Worm (Caenorhabditis elegans) whole organism, young adult: ENCODE measurements around the gene F02E11.7.

Source experiments
- B0035.1 ChIP-seq: sonication (generic microtip); optimal IDR thresholded peaks from 2 replicates; lab custom pipeline; 2016; ENCODE audit warnings: missing genetic modification characterization, mild to moderate bottlenecking, missing compliant biosample characterization, missing genotype, missing genetic modification reagents
- B0261.1 ChIP-seq: sonication (generic microtip); optimal IDR thresholded peaks from 2 replicates; lab custom pipeline; 2016; ENCODE audit warnings: mild to moderate bottlenecking, missing genetic modification characterization, moderate library complexity, missing compliant biosample characterization
- C17E4.6 ChIP-seq: fragments of 200-800 bp; sonication (Bioruptor generic); IDR thresholded peaks from 2 replicates; pipeline ENCODE4 v1.3.6; 2022; ENCODE audit warnings: missing genetic modification reagents, missing genetic modification characterization, missing compliant biosample characterization
- F33H1.4 ChIP-seq: fragments of 200-800 bp; sonication (Bioruptor generic); IDR thresholded peaks from 2 replicates; pipeline ENCODE4 v1.3.6; 2022; ENCODE audit warnings: missing genetic modification reagents, missing genetic modification characterization, missing compliant biosample characterization
- F49E8.2 ChIP-seq: sonication (generic microtip); optimal IDR thresholded peaks from 3 replicates; lab custom pipeline; 2017; ENCODE audit warnings: missing genetic modification characterization, mild to moderate bottlenecking, missing compliant biosample characterization, antibody characterized with exemption, moderate library complexity; ENCODE audit not compliant: insufficient read depth
- F52B5.7 ChIP-seq: sonication (generic microtip); optimal IDR thresholded peaks from 2 replicates; lab custom pipeline; 2016; ENCODE audit warnings: mild to moderate bottlenecking, missing genetic modification characterization, missing compliant biosample characterization
- F57C9.4 ChIP-seq: sonication (generic microtip); optimal IDR thresholded peaks from 2 replicates; lab custom pipeline; 2017; ENCODE audit warnings: mild to moderate bottlenecking, missing genetic modification characterization, missing compliant biosample characterization
- T07F8.4 ChIP-seq: sonication (generic microtip); optimal IDR thresholded peaks from 2 replicates; lab custom pipeline; 2016; ENCODE audit warnings: mild to moderate bottlenecking, missing genetic modification characterization, moderate library complexity, missing compliant biosample characterization
- Y53F4B.3 ChIP-seq: fragments of 200-800 bp; sonication (Bioruptor generic); IDR thresholded peaks from 2 replicates; pipeline ENCODE4 v1.3.6; 2022; ENCODE audit warnings: missing genetic modification reagents, missing genetic modification characterization, missing compliant biosample characterization
- Y67H2A.10 ChIP-seq: fragments of 200-800 bp; sonication (Bioruptor generic); conservative IDR thresholded peaks from 2 replicates; pipeline ENCODE4 v1.3.6; 2022; ENCODE audit warnings: missing genetic modification reagents, missing genetic modification characterization, missing compliant biosample characterization
- Y95B8A.8 ChIP-seq: fragments of 200-800 bp; sonication (Bioruptor generic); IDR thresholded peaks from 2 replicates; pipeline ENCODE4 v1.3.6; 2022; ENCODE audit warnings: missing genetic modification reagents, missing genetic modification characterization, missing compliant biosample characterization
- atf-7 ChIP-seq: sonication (generic microtip); optimal IDR thresholded peaks from 2 replicates; lab custom pipeline; 2017; ENCODE audit warnings: mild to moderate bottlenecking, missing genetic modification characterization, missing compliant biosample characterization
- athp-1 ChIP-seq: sonication (generic microtip); optimal IDR thresholded peaks from 2 replicates; lab custom pipeline; 2017; ENCODE audit warnings: mild to moderate bottlenecking, missing genetic modification characterization, missing compliant biosample characterization
- attf-5 ChIP-seq: fragments of 200-800 bp; sonication (Bioruptor generic); optimal IDR thresholded peaks from 2 replicates; lab custom pipeline; 2018; ENCODE audit warnings: mild to moderate bottlenecking, missing genetic modification characterization, missing compliant biosample characterization
- bed-2 ChIP-seq: fragments of 200-800 bp; sonication (Bioruptor generic); IDR thresholded peaks from 2 replicates; pipeline ENCODE4 v1.3.6; 2022; ENCODE audit warnings: missing genetic modification reagents, missing genetic modification characterization, missing compliant biosample characterization
- ceh-100 ChIP-seq: fragments of 200-800 bp; sonication (Bioruptor generic); IDR thresholded peaks from 2 replicates; pipeline ENCODE4 v1.3.6; 2022; ENCODE audit warnings: missing genetic modification reagents, missing genetic modification characterization, missing compliant biosample characterization
- ceh-58 ChIP-seq: fragments of 200-800 bp; sonication (Bioruptor generic); IDR thresholded peaks from 2 replicates; pipeline ENCODE4 v1.3.6; 2022; ENCODE audit warnings: missing genetic modification characterization, missing compliant biosample characterization
- chd-7 ChIP-seq: sonication (generic microtip); optimal IDR thresholded peaks from 2 replicates; lab custom pipeline; 2016; ENCODE audit warnings: mild to moderate bottlenecking, missing genetic modification characterization, moderate library complexity, missing compliant biosample characterization
- dox-1 ChIP-seq: fragments of 200-800 bp; sonication (Bioruptor generic); IDR thresholded peaks from 2 replicates; pipeline ENCODE4 v1.3.6; 2022; ENCODE audit warnings: missing genetic modification reagents, missing genetic modification characterization, missing compliant biosample characterization
- egl-18 ChIP-seq: fragments of 200-800 bp; sonication (Bioruptor generic); IDR thresholded peaks from 2 replicates; pipeline ENCODE4 v1.3.6; 2022; ENCODE audit warnings: missing genetic modification reagents, missing genetic modification characterization, missing compliant biosample characterization
- ets-4 ChIP-seq: fragments of 200-800 bp; sonication (Bioruptor generic); optimal IDR thresholded peaks from 2 replicates; lab custom pipeline; 2018; ENCODE audit warnings: mild to moderate bottlenecking, missing genetic modification characterization, missing compliant biosample characterization
- gei-17 ChIP-seq: fragments of 200-800 bp; sonication (Bioruptor generic); optimal IDR thresholded peaks from 2 replicates; lab custom pipeline; 2018; ENCODE audit warnings: mild to moderate bottlenecking, missing genetic modification characterization, missing compliant biosample characterization
- him-1 ChIP-seq: sonication (generic microtip); optimal IDR thresholded peaks from 2 replicates; lab custom pipeline; 2016; ENCODE audit warnings: missing genotype, missing genetic modification reagents, missing genetic modification characterization, missing compliant biosample characterization
- hmg-1.2 ChIP-seq: fragments of 200-800 bp; sonication (Bioruptor generic); IDR thresholded peaks from 2 replicates; pipeline ENCODE4 v1.3.6; 2022; ENCODE audit warnings: missing genetic modification reagents, missing genetic modification characterization, missing compliant biosample characterization
- hsf-1 ChIP-seq: fragments of 200-800 bp; sonication (Bioruptor generic); IDR thresholded peaks from 2 replicates; pipeline ENCODE4 v1.3.6; 2022; ENCODE audit warnings: missing genetic modification reagents, missing genetic modification characterization, missing compliant biosample characterization
- let-526 ChIP-seq: fragments of 200-800 bp; sonication (Bioruptor generic); IDR thresholded peaks from 2 replicates; pipeline ENCODE4 v1.3.6; 2022; ENCODE audit warnings: missing genetic modification reagents, missing genetic modification characterization, missing compliant biosample characterization
- lin-26 ChIP-seq: fragments of 200-800 bp; sonication (Bioruptor generic); IDR thresholded peaks from 2 replicates; pipeline ENCODE4 v1.3.6; 2022; ENCODE audit warnings: missing genetic modification reagents, missing genetic modification characterization, missing compliant biosample characterization
- lin-40 ChIP-seq: sonication (generic microtip); optimal IDR thresholded peaks from 2 replicates; lab custom pipeline; 2016; ENCODE audit warnings: missing genetic modification characterization, mild to moderate bottlenecking, missing compliant biosample characterization, missing genotype, missing genetic modification reagents
- lir-1 ChIP-seq: fragments of 200-800 bp; sonication (Bioruptor generic); conservative IDR thresholded peaks from 2 replicates; pipeline ENCODE4 v1.3.6; 2022; ENCODE audit warnings: missing genetic modification reagents, missing genetic modification characterization, missing compliant biosample characterization
- madf-10 ChIP-seq: sonication (generic microtip); optimal IDR thresholded peaks from 2 replicates; lab custom pipeline; 2016; ENCODE audit warnings: mild to moderate bottlenecking, missing genetic modification characterization, missing compliant biosample characterization
- madf-8 ChIP-seq: fragments of 200-800 bp; sonication (Bioruptor generic); conservative IDR thresholded peaks from 2 replicates; pipeline ENCODE4 v1.3.6; 2022; ENCODE audit warnings: missing genetic modification reagents, missing genetic modification characterization, missing compliant biosample characterization
- mcd-1 ChIP-seq: fragments of 200-800 bp; sonication (Bioruptor generic); IDR thresholded peaks from 2 replicates; pipeline ENCODE4 v1.3.6; 2022; ENCODE audit warnings: missing genetic modification reagents, missing genetic modification characterization, missing compliant biosample characterization
- nhr-179 ChIP-seq: sonication (generic microtip); optimal IDR thresholded peaks from 2 replicates; lab custom pipeline; 2016; ENCODE audit warnings: mild to moderate bottlenecking, missing genetic modification characterization, missing compliant biosample characterization
- nhr-27 ChIP-seq: fragments of 200-800 bp; sonication (Bioruptor generic); optimal IDR thresholded peaks from 2 replicates; lab custom pipeline; 2018; ENCODE audit warnings: mild to moderate bottlenecking, missing genetic modification characterization, moderate library complexity, missing compliant biosample characterization
- rcor-1 ChIP-seq: fragments of 200-800 bp; sonication (Bioruptor generic); IDR thresholded peaks from 2 replicates; pipeline ENCODE4 v1.3.6; 2022; ENCODE audit warnings: missing genetic modification reagents, missing genetic modification characterization, missing compliant biosample characterization
- rpc-1 ChIP-seq, 2 experiments: fragments of 150-350 bp in 1 of 2; sonication (generic microtip) in 1 of 2; optimal IDR thresholded peaks; 2 replicates each; lab custom pipeline; 2014 to 2018; ENCODE audit warnings: missing biosample characterization in 1 of 2, missing genetic modification characterization in 1 of 2, missing genetic modification reagents in 1 of 2, missing genotype in 1 of 2
- snpc-3.4 ChIP-seq: sonication (generic microtip); optimal IDR thresholded peaks from 2 replicates; lab custom pipeline; 2017; ENCODE audit warnings: missing genetic modification characterization, mild to moderate bottlenecking, missing compliant biosample characterization, antibody characterized with exemption, moderate library complexity, missing genotype, missing genetic modification reagents
- tbp1 ChIP-seq: fragments of 200-800 bp; sonication (Bioruptor generic); optimal IDR thresholded peaks from 2 replicates; lab custom pipeline; 2018; ENCODE audit warnings: mild to moderate bottlenecking, missing genetic modification characterization, missing compliant biosample characterization
- zfh-2 ChIP-seq: fragments of 200-800 bp; sonication (Bioruptor generic); conservative IDR thresholded peaks from 2 replicates; pipeline ENCODE4 v1.3.6; 2022; ENCODE audit warnings: missing genetic modification reagents, missing genetic modification characterization, missing compliant biosample characterization
- ztf-28 ChIP-seq: fragments of 200-800 bp; sonication (Bioruptor generic); IDR thresholded peaks from 2 replicates; pipeline ENCODE4 v1.3.6; 2022; ENCODE audit warnings: missing genetic modification reagents, missing genetic modification characterization, missing compliant biosample characterization
- ztf-6 ChIP-seq: fragments of 200-800 bp; sonication (Bioruptor generic); IDR thresholded peaks from 2 replicates; pipeline ENCODE4 v1.3.6; 2022; ENCODE audit warnings: missing genetic modification reagents, missing genetic modification characterization, missing compliant biosample characterization

Gene F02E11.7

DNA sequence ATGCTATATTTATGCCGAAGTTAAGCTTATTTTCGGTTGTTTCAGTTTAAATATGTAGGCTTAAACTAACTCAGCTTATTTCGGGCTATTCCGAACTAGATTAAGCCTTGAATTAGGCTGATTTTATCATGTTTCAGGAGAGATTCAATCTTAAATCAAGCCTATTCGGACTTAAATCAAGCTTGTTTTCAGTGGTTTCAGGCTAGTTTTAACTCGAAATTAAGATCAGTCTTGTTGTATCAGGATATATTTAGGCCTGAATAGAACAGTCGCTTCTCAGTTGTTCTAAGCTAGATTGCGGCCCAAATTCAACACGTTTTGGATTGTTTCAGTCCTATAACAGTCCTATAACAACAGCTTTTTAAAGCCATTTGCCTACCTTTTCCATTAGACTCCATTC lies 15.7 kb upstream of the F02E11.7 start (continued):
- TF ChIP-seq mcd-1 (GFP tag; lab: Robert Waterston, UW) (no peak), athp-1 (tag; lab: Kevin White, UChicago) (no peak), atf-7 (tag; lab: Kevin White, UChicago) (no peak), gei-17 (GFP tag; lab: Kevin White, UChicago) (no peak), hmg-1.2 (GFP tag; lab: Robert Waterston, UW) (no peak)

DNA sequence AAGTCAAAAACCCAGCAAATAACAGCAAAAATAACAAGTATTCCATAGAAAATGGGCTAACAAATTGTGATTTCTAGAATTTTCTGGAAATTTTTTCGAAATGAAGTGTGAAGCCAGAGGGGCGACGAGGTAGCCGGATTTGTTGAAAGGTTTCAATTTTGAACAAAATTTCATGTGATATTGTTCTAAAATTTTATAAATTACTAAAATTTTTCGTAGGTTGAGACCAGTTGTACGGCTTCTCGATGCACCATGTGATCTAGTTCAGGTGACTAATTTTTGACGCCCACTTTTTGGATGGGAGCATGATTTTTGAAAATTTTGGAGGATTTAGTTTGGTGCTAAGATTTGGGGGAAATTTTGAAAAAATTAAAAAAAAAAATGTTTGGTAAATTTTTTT lies 8.2 kb upstream of the F02E11.7 start, which contains the start of gene gcy-19:
Gene gcy-19, minus strand, starts transcription at position 101 of the 400 bp plus-strand sequence.
- TF ChIP-seq ceh-58 (GFP tag; lab: Robert Waterston, UW) (no peak), F52B5.7 (no peak), egl-18 (GFP tag; lab: Robert Waterston, UW) (no peak), rcor-1 (GFP tag; lab: Robert Waterston, UW) (no peak), attf-5 (GFP tag; lab: Kevin White, UChicago) (no peak), lin-26 (GFP tag; lab: Robert Waterston, UW) (no peak), let-526 (GFP tag; lab: Robert Waterston, UW) (no peak), Y67H2A.10 (GFP tag; lab: Robert Waterston, UW) (no peak), lir-1 (GFP tag; lab: Robert Waterston, UW) (no peak), nhr-179 (tag; lab: Kevin White, UChicago) (no peak)

DNA sequence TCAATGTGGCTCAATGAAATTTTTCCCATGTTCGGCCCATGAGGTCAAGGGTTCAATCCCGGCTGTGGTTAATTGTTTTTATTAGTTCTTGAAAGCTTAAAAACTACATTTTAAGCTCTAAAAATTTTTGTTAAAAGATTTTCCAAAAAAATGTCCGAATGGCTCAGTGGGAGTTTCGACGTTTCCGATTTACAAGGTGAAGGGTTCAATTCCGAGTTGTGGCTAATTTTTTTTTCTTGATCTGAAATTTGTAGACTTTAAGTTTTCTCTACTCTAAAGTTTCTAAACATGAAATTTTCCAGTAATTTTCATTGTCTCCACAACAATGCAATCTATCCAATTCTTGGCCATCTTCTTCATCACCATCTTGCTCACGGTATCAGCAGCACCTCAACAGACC lies 5.0 kb upstream of the F02E11.7 start, which contains the start of gene F02E11.2:
Gene F02E11.2, plus strand, starts transcription at position 301 of the 400 bp plus-strand sequence.
- TF ChIP-seq tbp1 (GFP tag; lab: Kevin White, UChicago) (no peak), rpc-1 (optimal IDR thresholded peaks at IDR 0.05; lab: Kevin White, UChicago) (no peak), rpc-1 (tag; optimal IDR thresholded peaks at IDR 0.05; lab: Kevin White, UChicago) (peak; percentile 33)

DNA sequence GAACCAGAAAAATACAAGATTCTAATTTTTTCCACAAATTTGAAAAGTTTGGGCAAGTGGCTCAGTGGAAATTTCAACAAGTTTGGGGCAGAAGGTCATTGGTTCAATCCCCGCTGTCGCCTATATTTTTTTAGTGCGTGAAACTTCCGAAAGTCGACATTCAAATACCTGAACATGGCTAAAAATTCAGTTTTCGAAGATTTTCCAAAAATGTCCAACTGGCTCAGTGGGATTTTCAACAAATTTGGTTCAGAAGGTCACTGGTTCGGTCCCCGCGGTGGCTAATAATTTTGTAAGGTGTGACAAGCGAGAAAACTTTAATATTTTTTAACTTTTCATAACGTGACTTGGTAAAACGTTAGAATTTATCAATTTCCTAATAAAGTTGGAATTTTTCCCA lies 2.8 kb upstream of the F02E11.7 start:
- TF ChIP-seq tbp1 (GFP tag; lab: Kevin White, UChicago) = peak; percentile 67
- peak; percentile 44 for TF ChIP-seq B0261.1 (tag; lab: Kevin White, UChicago)
- TF ChIP-seq madf-10 (tag; lab: Kevin White, UChicago) = no peak
- no peak for TF ChIP-seq snpc-3.4 (tag; lab: Kevin White, UChicago)
- TF ChIP-seq ceh-58 (GFP tag; lab: Robert Waterston, UW) = no peak
- TF ChIP-seq lin-40 (tag; lab: Kevin White, UChicago) = no peak
- no peak for TF ChIP-seq him-1 (tag; lab: Kevin White, UChicago)
- no peak for TF ChIP-seq Y53F4B.3 (GFP tag; lab: Robert Waterston, UW)
- no peak for TF ChIP-seq rpc-1 (optimal IDR thresholded peaks at IDR 0.05; lab: Kevin White, UChicago)
- peak; percentile 58 for TF ChIP-seq rpc-1 (tag; optimal IDR thresholded peaks at IDR 0.05; lab: Kevin White, UChicago)
- TF ChIP-seq bed-2 = no peak
- TF ChIP-seq B0035.1 = no peak
- TF ChIP-seq egl-18 (GFP tag; lab: Robert Waterston, UW) = no peak
- no peak for TF ChIP-seq ceh-100

DNA sequence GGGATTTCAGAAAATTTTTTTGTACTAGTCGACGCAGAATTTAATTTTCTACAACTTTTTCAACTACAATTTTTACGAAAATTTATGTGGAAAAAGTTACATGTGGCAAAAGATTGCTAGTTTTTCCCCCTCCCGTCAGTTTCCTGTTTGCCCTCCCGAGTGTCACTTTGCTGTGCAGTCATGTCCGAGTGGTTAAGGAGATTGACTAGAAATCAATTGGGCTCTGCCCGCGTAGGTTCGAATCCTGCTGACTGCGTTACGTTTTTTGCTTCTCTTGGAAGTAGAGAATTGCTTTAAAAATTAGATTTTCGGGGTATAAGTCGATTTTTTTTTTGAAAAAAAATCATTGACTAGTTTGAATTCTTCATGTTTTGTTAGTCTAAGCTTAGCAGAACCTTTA lies 350 bp downstream of the F02E11.7 start:
- TF ChIP-seq F57C9.4 (tag; lab: Kevin White, UChicago) = no peak
- TF ChIP-seq B0261.1 (tag; lab: Kevin White, UChicago) = peak; percentile 80
- peak; percentile 14 for TF ChIP-seq chd-7 (tag; lab: Kevin White, UChicago)
- TF ChIP-seq F49E8.2 (tag; lab: Kevin White, UChicago) = no peak
- TF ChIP-seq ets-4 (GFP tag; lab: Kevin White, UChicago) = no peak
- no peak for TF ChIP-seq madf-8 (GFP tag; lab: Robert Waterston, UW)
- no peak for TF ChIP-seq C17E4.6 (GFP tag; lab: Robert Waterston, UW)
- TF ChIP-seq athp-1 (tag; lab: Kevin White, UChicago) = no peak
- TF ChIP-seq hsf-1 (GFP tag; lab: Robert Waterston, UW) = no peak
- TF ChIP-seq Y95B8A.8 = no peak
- no peak for TF ChIP-seq T07F8.4 (tag; lab: Kevin White, UChicago)
- no peak for TF ChIP-seq rcor-1 (GFP tag; lab: Robert Waterston, UW)
- TF ChIP-seq ztf-28 (GFP tag; lab: Robert Waterston, UW) = no peak
- TF ChIP-seq dox-1 (GFP tag; lab: Robert Waterston, UW) = 0 out of 2 replicates have a peak, but pooled peaks have one; percentile 31
- TF ChIP-seq ztf-6 (GFP tag; lab: Robert Waterston, UW) = no peak
- no peak for TF ChIP-seq nhr-27
- no peak for TF ChIP-seq zfh-2
- TF ChIP-seq him-1 (tag; lab: Kevin White, UChicago) = peak; percentile 63
- TF ChIP-seq F33H1.4 = no peak
